Worm (Caenorhabditis elegans): ENCODE results near the gene mpst-1.

The mpst-1 gene

DNA sequence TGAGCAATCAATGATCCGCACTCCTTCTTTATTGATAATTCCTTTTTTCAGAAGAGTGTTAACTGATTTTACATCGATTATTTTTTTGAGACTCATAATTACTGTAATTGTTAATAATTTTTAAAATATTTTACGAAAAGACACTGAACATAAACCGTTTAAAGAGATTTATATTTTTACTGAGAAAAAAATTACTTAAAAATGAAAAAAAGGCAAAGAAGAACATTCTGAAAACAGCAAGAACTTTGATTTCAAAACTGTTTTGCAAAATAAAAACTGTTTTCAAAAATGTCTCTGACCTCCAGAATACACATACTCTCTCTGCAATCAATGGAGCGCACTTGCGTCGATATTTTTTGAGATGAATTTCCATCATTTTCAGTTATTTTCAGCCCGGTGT is at the start of gene mpst-1, which contains the start of gene D2023.6:
TSS of gene mpst-1 (minus strand) at position 101 of the 400 bp plus-strand sequence.
TSS of gene D2023.6 (plus strand) at position 388 of the 400 bp plus-strand sequence.
- TF ChIP-seq him-1 (tag; optimal IDR thresholded peaks at IDR 0.05) (no peak), W03F9.2 (tag; optimal IDR thresholded peaks at IDR 0.05) (no peak), dao-5 (tag; optimal IDR thresholded peaks at IDR 0.05) (no peak)

DNA sequence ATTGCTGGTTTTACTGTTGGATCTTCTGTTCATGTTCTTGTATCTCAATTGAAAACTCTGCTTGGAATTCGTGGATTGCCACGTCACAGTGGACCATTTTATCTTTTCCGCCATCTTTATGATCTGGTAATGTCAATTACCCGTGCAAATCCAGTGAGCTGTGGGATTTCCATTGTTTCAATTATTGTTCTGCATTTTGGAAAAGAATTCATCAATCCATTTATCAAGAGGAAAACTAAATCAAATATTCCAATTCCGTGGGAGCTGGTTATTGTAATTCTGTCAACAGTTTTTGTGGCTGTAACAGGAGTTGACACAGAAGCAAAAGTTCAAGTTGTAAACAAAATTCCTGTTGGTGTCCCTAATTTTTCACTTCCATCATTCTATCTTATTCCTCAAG is 49.8 kb upstream of the mpst-1 start:
- TF ChIP-seq dao-5 (tag; optimal IDR thresholded peaks at IDR 0.05) (no peak), him-1 (tag; optimal IDR thresholded peaks at IDR 0.05) (no peak), W03F9.2 (tag; optimal IDR thresholded peaks at IDR 0.05) (no peak)

DNA sequence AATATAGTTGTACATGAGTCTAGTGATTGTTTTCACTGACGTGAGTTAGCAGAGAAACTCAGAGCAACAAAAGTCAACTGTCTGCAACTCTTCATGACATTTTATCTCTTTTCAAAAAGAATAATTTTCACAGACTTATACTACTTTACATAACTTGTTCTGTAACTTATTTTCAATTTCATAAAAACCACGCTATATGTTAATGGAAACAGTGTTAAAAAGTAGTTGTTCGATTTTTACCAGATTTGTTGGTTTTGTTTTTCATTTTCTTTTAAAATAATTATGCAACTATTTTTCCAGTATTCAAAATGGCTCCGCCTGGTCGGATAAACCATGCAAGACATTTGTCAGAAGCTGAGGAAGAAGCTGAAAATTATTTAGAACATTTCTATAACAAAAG is 48.2 kb upstream of the mpst-1 start, which contains the start of gene sulp-4:
TSS of gene sulp-4 (plus strand) at position 301 of the 400 bp plus-strand sequence.
- no peak for TF ChIP-seq him-1 (tag; optimal IDR thresholded peaks at IDR 0.05)
- no peak for TF ChIP-seq dao-5 (tag; optimal IDR thresholded peaks at IDR 0.05)
- no peak for TF ChIP-seq W03F9.2 (tag; optimal IDR thresholded peaks at IDR 0.05)

DNA sequence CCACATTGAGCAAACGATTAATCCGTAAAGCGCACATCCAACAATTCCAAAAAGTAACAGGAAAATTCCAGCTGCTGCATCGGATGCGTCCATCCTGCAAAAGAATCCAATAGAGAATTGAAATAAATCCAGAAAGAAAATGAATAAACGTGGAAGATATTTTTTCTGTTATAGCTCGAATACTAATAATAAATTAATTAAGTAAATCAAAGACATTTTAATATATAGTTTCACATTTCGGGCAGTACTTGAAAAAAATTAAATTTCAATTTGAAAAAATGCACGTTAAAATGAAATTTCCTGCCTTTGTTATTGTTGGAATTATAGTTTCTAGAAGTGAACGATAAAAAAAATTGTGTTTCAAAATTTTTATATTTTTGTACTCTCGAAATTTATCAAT is 41.3 kb upstream of the mpst-1 start, which contains the start of gene R13H4.7:
TSS of gene R13H4.7 (minus strand) at position 101 of the 400 bp plus-strand sequence.
- no peak for TF ChIP-seq W03F9.2 (tag; optimal IDR thresholded peaks at IDR 0.05)
- TF ChIP-seq him-1 (tag; optimal IDR thresholded peaks at IDR 0.05): no peak
- TF ChIP-seq dao-5 (tag; optimal IDR thresholded peaks at IDR 0.05): no peak

DNA sequence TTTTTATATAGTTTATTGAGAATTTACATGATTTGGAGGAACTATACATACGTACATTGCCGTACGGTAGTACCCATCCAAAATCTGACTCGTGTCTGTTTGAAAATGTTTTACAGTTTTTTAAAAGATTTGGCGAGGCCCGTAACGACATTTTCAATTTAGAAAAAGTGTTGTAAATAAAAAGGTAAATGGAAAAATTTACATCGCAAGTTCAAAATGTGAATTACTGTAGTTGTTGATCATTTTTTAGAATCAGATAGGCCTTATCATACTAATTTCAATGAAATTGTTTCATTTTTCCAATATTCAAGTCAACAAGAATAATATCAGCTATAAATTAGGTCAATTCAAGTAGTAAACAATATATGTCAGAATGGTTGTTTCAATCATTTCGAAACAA is 36.0 kb upstream of the mpst-1 start, which contains the start of gene R13H4.6:
TSS of gene R13H4.6 (plus strand) at position 301 of the 400 bp plus-strand sequence.
- TF ChIP-seq dao-5 (tag; optimal IDR thresholded peaks at IDR 0.05) (no peak), W03F9.2 (tag; optimal IDR thresholded peaks at IDR 0.05) (no peak), him-1 (tag; optimal IDR thresholded peaks at IDR 0.05) (no peak)

DNA sequence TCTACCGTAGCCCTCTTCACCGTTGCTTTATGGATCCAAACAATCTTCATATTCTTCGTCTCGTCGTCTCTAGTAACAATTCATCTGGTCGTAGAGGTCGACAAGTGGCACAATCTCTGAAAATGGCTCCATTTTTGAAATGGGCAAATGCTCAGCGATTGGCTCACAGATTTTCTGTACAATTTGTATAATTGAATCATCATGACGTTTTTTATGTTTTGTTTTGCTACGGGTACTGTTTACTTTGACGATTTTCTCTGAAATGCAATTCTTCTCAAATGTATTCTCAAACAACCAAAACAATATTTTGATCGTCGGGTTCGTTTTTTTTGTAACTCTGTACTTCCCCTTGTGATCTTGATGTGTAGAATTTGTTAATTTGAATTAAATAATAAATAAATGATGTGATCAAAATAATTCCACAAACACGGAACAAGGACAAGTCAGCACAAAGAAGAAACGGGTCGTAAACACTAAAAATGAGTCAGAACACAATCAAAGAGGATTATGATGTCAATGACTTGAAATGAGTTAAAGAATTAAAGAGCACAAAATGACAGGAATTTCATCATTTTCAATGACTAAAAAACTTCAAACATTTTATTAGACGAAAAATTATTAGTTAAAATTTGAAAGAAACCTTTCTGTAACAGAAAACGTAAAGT is 35.1 kb upstream of the mpst-1 start:
- TF ChIP-seq W03F9.2 (tag; optimal IDR thresholded peaks at IDR 0.05): no peak
- no peak for TF ChIP-seq dao-5 (tag; optimal IDR thresholded peaks at IDR 0.05)
- no peak for TF ChIP-seq him-1 (tag; optimal IDR thresholded peaks at IDR 0.05)

DNA sequence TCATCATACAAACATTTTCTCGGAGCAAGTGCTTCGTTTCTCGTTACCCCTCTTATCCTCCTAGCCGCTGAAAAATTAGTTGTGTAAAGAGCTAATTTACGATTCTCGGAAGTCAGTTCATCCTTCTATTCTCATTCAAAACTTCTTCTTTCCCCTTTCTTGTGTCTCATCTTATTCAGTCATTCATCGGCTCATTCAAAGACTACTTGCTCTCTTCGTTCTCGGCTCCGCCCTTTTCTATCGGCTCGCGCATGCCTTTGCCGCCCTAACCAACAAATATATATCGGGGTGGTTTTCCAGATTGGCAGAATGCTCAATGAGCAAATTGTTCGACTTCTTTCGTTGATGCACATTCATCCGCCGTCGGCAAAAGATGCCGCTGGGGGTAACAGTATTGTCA is 33.5 kb upstream of the mpst-1 start, which contains the start of gene R13H4.5:
TSS of gene R13H4.5 (plus strand) at position 301 of the 400 bp plus-strand sequence.
- TF ChIP-seq him-1 (tag; optimal IDR thresholded peaks at IDR 0.05): no peak
- no peak for TF ChIP-seq W03F9.2 (tag; optimal IDR thresholded peaks at IDR 0.05)
- no peak for TF ChIP-seq dao-5 (tag; optimal IDR thresholded peaks at IDR 0.05)

DNA sequence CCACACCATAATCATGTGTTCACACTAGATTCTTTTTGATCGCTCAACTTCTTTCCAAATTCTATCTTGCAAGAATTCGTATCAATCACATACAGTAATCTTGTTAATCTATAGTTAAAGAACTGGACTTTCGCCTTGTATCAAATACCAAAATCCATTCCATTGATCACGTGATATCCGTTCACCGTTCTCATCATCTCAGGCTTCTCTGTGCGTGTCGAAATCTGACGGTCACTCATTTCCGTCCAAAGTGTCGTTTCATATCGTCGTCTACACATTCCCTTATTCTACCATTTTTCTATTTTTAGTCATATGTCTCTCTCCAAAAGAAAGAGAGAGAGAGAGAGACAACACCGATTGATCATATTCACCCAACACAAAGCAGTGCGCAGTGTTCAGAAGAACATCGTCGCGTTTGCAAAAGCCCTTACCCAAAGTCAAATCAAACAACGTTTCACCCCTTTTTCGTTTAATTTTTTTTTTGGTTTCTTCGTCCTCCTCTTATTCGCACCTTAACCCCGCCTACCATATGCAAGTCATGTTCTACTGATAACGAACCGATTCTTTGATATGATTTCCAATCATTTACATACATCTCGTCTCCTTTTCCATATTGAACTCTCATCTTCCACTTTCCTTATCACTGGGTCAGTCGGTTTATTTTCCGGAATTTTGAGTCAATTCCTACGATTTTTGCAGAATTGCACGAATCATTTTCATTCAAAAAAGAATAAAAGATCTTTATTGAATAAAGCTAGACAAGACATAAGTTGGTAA is 32.4 kb upstream of the mpst-1 start:
- TF ChIP-seq dao-5 (tag; optimal IDR thresholded peaks at IDR 0.05) (no peak), him-1 (tag; optimal IDR thresholded peaks at IDR 0.05) (no peak)

DNA sequence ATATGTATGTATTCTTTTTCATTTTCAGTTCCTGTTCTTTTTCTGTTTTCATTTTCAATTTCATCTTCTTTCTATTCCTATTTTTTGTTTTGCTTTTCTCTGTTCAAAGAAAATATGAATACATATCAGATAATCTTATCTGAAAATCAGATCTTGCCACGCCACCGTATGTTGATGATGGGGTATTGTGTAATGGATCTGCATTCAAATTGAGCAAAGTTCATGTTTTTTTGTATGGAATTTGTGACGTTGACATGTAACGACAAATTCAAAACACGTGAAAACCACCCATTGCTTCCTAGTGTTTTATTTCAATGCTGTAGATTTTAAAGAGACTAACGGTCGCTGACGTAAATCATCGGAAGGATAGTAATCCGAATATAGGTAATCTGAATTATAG is 31.4 kb upstream of the mpst-1 start:
- no peak for TF ChIP-seq dao-5 (tag; optimal IDR thresholded peaks at IDR 0.05)
- TF ChIP-seq him-1 (tag; optimal IDR thresholded peaks at IDR 0.05): no peak
- no peak for TF ChIP-seq W03F9.2 (tag; optimal IDR thresholded peaks at IDR 0.05)

DNA sequence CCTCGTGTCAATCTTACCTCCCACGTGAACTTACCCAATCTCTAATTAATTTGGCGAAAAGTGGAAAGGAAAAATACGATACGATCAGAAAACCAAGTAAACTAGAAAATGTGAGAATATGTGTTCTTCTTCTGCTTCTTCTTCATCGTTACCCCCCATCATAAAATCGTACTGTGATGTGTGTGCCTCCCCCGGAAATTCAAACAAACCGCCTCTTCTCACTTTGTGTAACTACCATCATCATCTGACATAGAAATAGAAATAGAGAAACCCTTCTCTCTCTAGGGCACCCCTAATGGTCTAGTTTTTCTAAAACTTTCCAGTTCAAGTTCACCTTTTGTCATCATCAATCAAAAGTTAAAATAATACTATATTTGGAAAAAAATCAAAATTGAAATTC is 30.9 kb upstream of the mpst-1 start:
- TF ChIP-seq him-1 (tag; optimal IDR thresholded peaks at IDR 0.05): no peak
- no peak for TF ChIP-seq dao-5 (tag; optimal IDR thresholded peaks at IDR 0.05)
- no peak for TF ChIP-seq W03F9.2 (tag; optimal IDR thresholded peaks at IDR 0.05)

DNA sequence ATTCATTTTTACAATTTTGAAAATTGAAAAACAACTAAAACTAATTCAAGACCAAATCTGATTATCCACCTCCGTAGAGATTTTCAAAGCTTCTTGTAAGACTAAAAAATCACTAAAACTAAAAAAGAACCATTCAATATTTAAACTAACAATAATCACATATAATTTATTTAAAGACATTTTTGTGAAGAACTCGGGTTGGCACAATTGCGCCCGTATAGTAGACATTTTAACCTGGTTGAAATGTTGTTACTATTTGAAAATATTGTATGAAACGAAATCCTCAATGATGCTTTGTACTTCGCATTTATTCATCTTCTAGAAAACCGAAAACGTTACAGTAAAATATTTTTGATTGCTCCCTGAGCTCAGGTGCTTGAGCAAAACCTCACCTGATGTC is 29.2 kb upstream of the mpst-1 start:
- TF ChIP-seq dao-5 (tag; optimal IDR thresholded peaks at IDR 0.05): no peak
- TF ChIP-seq W03F9.2 (tag; optimal IDR thresholded peaks at IDR 0.05): no peak
- TF ChIP-seq him-1 (tag; optimal IDR thresholded peaks at IDR 0.05): no peak

DNA sequence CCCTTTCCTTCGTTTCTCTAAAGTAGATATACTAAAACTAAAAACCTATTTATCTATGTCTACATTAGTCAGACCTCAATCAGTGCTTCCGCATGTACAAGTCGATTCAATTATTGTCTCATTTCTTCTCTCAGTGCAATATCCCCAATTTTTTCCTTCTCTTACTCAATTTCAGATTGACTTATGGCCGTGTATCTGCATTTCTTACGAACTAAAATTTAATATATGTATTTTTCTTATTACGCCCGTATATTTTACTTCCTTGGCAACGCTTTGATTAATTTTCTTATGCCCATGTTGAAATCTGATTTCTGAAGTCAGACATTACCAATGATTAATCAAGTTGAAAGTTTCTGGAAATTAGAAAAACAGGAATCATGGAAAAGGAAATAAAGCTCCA is 28.0 kb upstream of the mpst-1 start:
- no peak for TF ChIP-seq him-1 (tag; optimal IDR thresholded peaks at IDR 0.05)

DNA sequence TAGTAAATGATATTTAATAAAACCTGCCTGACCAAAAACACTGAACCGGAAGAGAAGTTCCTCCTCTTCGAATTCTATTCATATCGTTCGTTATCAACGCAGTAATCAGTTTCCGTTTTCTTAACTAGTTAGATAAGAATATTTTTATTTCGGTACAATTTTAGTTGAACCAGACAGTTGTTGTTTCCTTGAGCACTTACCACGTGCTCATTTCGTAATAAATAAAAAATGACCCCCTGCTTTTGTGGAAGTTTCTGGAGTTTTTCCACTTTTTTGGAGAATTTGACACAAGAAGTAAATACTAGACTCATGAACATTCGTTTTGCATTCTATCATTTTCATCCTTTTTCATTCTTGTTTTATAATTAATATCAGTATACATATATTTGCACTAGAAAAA is 26.9 kb upstream of the mpst-1 start:
- no peak for TF ChIP-seq him-1 (tag; optimal IDR thresholded peaks at IDR 0.05)
- TF ChIP-seq dao-5 (tag; optimal IDR thresholded peaks at IDR 0.05): no peak
- no peak for TF ChIP-seq W03F9.2 (tag; optimal IDR thresholded peaks at IDR 0.05)

DNA sequence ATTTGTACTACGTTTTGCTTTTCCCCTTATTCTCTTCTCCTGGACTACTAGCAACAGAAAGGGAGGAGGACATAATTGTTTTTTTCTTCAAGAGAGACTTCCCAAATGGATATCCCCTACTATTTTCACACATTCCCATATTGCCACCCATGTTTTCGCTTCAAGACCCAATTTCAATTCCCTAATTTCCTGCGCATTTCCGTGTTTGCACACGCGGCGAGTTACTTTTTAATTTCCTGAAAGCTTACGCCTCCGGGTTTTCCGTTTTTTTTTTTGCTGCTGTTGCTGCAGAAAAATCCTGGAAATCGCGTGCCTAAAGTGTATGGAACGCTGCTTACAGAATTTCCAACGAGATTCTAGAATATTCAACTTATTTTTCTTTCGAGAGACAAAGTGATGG is 25.4 kb upstream of the mpst-1 start:
- TF ChIP-seq dao-5 (tag; optimal IDR thresholded peaks at IDR 0.05): no peak
- no peak for TF ChIP-seq W03F9.2 (tag; optimal IDR thresholded peaks at IDR 0.05)
- no peak for TF ChIP-seq him-1 (tag; optimal IDR thresholded peaks at IDR 0.05)

All from whole organism, L4/young adult.